Fruit fly (Drosophila melanogaster) whole organism, embryonic: Measurements from ENCODE around the gene b6.

ENCODE experiments used
- B-H1 ChIP-seq: fragments of 200-800 bp; sonication (Bioruptor generic); IDR thresholded peaks from 3 replicates; pipeline ENCODE4 v1.3.6; 2022; ENCODE audit warnings: missing biosample characterization, missing genetic modification characterization
- C15 ChIP-seq: fragments of 200-800 bp; sonication (Bioruptor generic); IDR thresholded peaks from 3 replicates; pipeline ENCODE4 v1.3.6; 2022; ENCODE audit warnings: missing biosample characterization, missing genetic modification characterization
- CG10979 ChIP-seq: fragments of 200-800 bp; sonication (Bioruptor generic); optimal IDR thresholded peaks from 2 replicates; lab custom pipeline; 2018; ENCODE audit warnings: missing biosample characterization, mild to moderate bottlenecking, missing genetic modification characterization, moderate library complexity
- CG11560 ChIP-seq: fragments of 200-800 bp; sonication (Bioruptor generic); IDR thresholded peaks from 3 replicates; pipeline ENCODE4 v1.3.6; 2022; ENCODE audit warnings: missing biosample characterization, missing genetic modification characterization
- CG12219 ChIP-seq: fragments of 200-800 bp; sonication (Bioruptor generic); optimal IDR thresholded peaks from 3 replicates; lab custom pipeline; 2018; ENCODE audit warnings: missing biosample characterization, mild to moderate bottlenecking, missing genetic modification characterization
- CG13287 ChIP-seq: fragments of 200-800 bp; sonication (Bioruptor generic); IDR thresholded peaks from 2 replicates; pipeline ENCODE4 v1.3.6; 2022; ENCODE audit warnings: missing biosample characterization, missing genetic modification characterization; ENCODE audit not compliant: partially characterized antibody
- CG13894 ChIP-seq: fragments of 200-800 bp; sonication (Bioruptor generic); optimal IDR thresholded peaks from 3 replicates; lab custom pipeline; 2018; ENCODE audit warnings: missing biosample characterization, mild to moderate bottlenecking, missing genetic modification characterization, moderate library complexity
- CG14965 ChIP-seq: fragments of 200-800 bp; sonication (Bioruptor generic); optimal IDR thresholded peaks from 2 replicates; lab custom pipeline; 2016; ENCODE audit warnings: missing biosample characterization, missing genetic modification characterization, borderline replicate concordance
- CG15269 ChIP-seq: fragments of 200-800 bp; sonication (Bioruptor generic); optimal IDR thresholded peaks from 2 replicates; lab custom pipeline; 2018; ENCODE audit warnings: missing biosample characterization, mild to moderate bottlenecking, missing genetic modification characterization, moderate library complexity
- CG1647 ChIP-seq: fragments of 200-800 bp; sonication (Bioruptor generic); optimal IDR thresholded peaks from 3 replicates; lab custom pipeline; 2016; ENCODE audit warnings: missing biosample characterization, missing genetic modification characterization
- CG16813 ChIP-seq: fragments of 200-800 bp; sonication (Bioruptor generic); IDR thresholded peaks from 3 replicates; pipeline ENCODE4 v1.3.6; 2022; ENCODE audit warnings: missing biosample characterization, missing genetic modification characterization; ENCODE audit not compliant: partially characterized antibody
- CG17385 ChIP-seq: fragments of 200-800 bp; sonication (Bioruptor generic); optimal IDR thresholded peaks from 3 replicates; lab custom pipeline; 2018; ENCODE audit warnings: missing biosample characterization, mild to moderate bottlenecking, missing genetic modification characterization
- CG2116 ChIP-seq: fragments of 200-800 bp; sonication (Bioruptor generic); optimal IDR thresholded peaks from 3 replicates; lab custom pipeline; 2018; ENCODE audit warnings: missing biosample characterization, mild to moderate bottlenecking, missing genetic modification characterization
- CG2889 ChIP-seq: fragments of 200-800 bp; sonication (Bioruptor generic); IDR thresholded peaks from 3 replicates; pipeline ENCODE4 v1.3.6; 2022; ENCODE audit warnings: missing biosample characterization, missing genetic modification characterization
- CG31441 ChIP-seq: fragments of 200-800 bp; sonication (Bioruptor generic); IDR thresholded peaks from 2 replicates; pipeline ENCODE4 v1.3.6; 2022; ENCODE audit warnings: missing biosample characterization, missing genetic modification characterization
- CG3726 ChIP-seq: fragments of 200-800 bp; sonication (Bioruptor generic); IDR thresholded peaks from 3 replicates; pipeline ENCODE4, ENCODE4 v1.3.6; 2022; ENCODE audit warnings: missing biosample characterization, missing genetic modification characterization
- CG3847 ChIP-seq: fragments of 200-800 bp; sonication (Bioruptor generic); IDR thresholded peaks from 2 replicates; pipeline ENCODE4 v1.3.6; 2022; ENCODE audit warnings: missing biosample characterization, missing genetic modification characterization
- CG4404 ChIP-seq: fragments of 200-800 bp; sonication (Bioruptor generic); IDR thresholded peaks from 2 replicates; pipeline ENCODE4 v1.3.6; 2022; ENCODE audit warnings: missing biosample characterization, missing genetic modification characterization
- CG7963 ChIP-seq: fragments of 200-800 bp; sonication (Bioruptor generic); IDR thresholded peaks from 3 replicates; pipeline ENCODE4 v1.3.6; 2022; ENCODE audit warnings: missing biosample characterization, missing genetic modification characterization; ENCODE audit not compliant: partially characterized antibody
- CG8924 ChIP-seq: fragments of 200-800 bp; optimal IDR thresholded peaks from 3 replicates; lab custom pipeline; 2019; ENCODE audit warnings: missing biosample characterization, mild to moderate bottlenecking, missing genetic modification characterization, moderate library complexity
- CHES-1-like ChIP-seq: fragments of 200-800 bp; sonication (Bioruptor generic); optimal IDR thresholded peaks from 2 replicates; lab custom pipeline; 2016; ENCODE audit warnings: missing biosample characterization, missing genetic modification characterization
- D19A ChIP-seq: fragments of 200-800 bp; optimal IDR thresholded peaks from 3 replicates; lab custom pipeline; 2019; ENCODE audit warnings: missing biosample characterization, mild to moderate bottlenecking, missing genetic modification characterization, moderate library complexity
- Dad ChIP-seq: fragments of 200-800 bp; sonication (Bioruptor generic); optimal IDR thresholded peaks from 3 replicates; lab custom pipeline; 2016; ENCODE audit warnings: missing biosample characterization, missing genetic modification characterization
- Dp ChIP-seq: fragments of 200-800 bp; sonication (Bioruptor generic); optimal IDR thresholded peaks from 2 replicates; lab custom pipeline; 2018; ENCODE audit warnings: missing biosample characterization, mild to moderate bottlenecking, missing genetic modification characterization, moderate library complexity
- Ets65A ChIP-seq: fragments of 200-800 bp; sonication (Bioruptor generic); peaks from one replicate; lab custom pipeline; 2016; ENCODE audit warnings: missing biosample characterization, missing genetic modification characterization
- HLH3B ChIP-seq: fragments of 200-800 bp; sonication (Bioruptor generic); IDR thresholded peaks from 2 replicates; pipeline ENCODE4 v1.3.6; 2022; ENCODE audit warnings: missing biosample characterization, missing genetic modification characterization
- Oaz ChIP-seq: fragments of 200-800 bp; sonication (Bioruptor generic); IDR thresholded peaks from 2 replicates; pipeline ENCODE4 v1.3.6; 2022; ENCODE audit warnings: missing biosample characterization, missing genetic modification characterization
- aop ChIP-seq: fragments of 200-800 bp; sonication (Bioruptor generic); IDR thresholded peaks from 2 replicates; pipeline ENCODE4 v1.3.6; 2022; ENCODE audit warnings: missing biosample characterization, missing genetic modification characterization
- ash1 ChIP-seq: fragments of 200-800 bp; sonication (Bioruptor generic); optimal IDR thresholded peaks from 2 replicates; lab custom pipeline; 2018; ENCODE audit warnings: missing biosample characterization, mild to moderate bottlenecking, missing genetic modification characterization
- bbx ChIP-seq: fragments of 200-800 bp; sonication (Bioruptor generic); IDR thresholded peaks from 2 replicates; pipeline ENCODE4 v1.3.6; 2022; ENCODE audit warnings: missing biosample characterization, missing genetic modification characterization; ENCODE audit not compliant: partially characterized antibody
- cg ChIP-seq: fragments of 200-800 bp; sonication (Bioruptor generic); optimal IDR thresholded peaks from 3 replicates; lab custom pipeline; 2019; ENCODE audit warnings: missing biosample characterization, mild to moderate bottlenecking, missing genetic modification characterization, moderate library complexity
- chm ChIP-seq: fragments of 200-800 bp; sonication (Bioruptor generic); IDR thresholded peaks from 2 replicates; pipeline ENCODE4 v1.3.6; 2022; ENCODE audit warnings: missing biosample characterization, missing genetic modification characterization
- ci ChIP-seq: fragments of 200-800 bp; sonication (Bioruptor generic); IDR thresholded peaks from 3 replicates; pipeline ENCODE4 v1.3.6; 2022; ENCODE audit warnings: missing biosample characterization, missing genetic modification characterization
- dan ChIP-seq: fragments of 200-800 bp; sonication (Bioruptor generic); IDR thresholded peaks from 2 replicates; pipeline ENCODE4 v1.3.6; 2022; ENCODE audit warnings: missing biosample characterization, missing genetic modification characterization
- fd64A ChIP-seq: fragments of 200-800 bp; sonication (Bioruptor generic); optimal IDR thresholded peaks from 3 replicates; lab custom pipeline; 2018; ENCODE audit warnings: missing biosample characterization, mild to moderate bottlenecking, missing genetic modification characterization
- gcm2 ChIP-seq: fragments of 200-800 bp; sonication (Bioruptor generic); optimal IDR thresholded peaks from 2 replicates; lab custom pipeline; 2016; ENCODE audit warnings: missing biosample characterization, missing genetic modification characterization
- inv ChIP-seq: fragments of 200-800 bp; sonication (Bioruptor generic); IDR thresholded peaks from 2 replicates; pipeline ENCODE4 v1.3.6; 2022; ENCODE audit warnings: missing biosample characterization, missing genetic modification characterization; ENCODE audit not compliant: partially characterized antibody
- kah ChIP-seq: fragments of 200-800 bp; sonication (Bioruptor generic); optimal IDR thresholded peaks from 2 replicates; lab custom pipeline; 2018; ENCODE audit warnings: missing biosample characterization, mild to moderate bottlenecking, missing genetic modification characterization
- lov ChIP-seq, 2 experiments: fragments of 200-800 bp in 1 of 2; fragments of >200 bp in 1 of 2; sonication (Bioruptor generic) in 1 of 2; IDR thresholded peaks in 1 of 2; optimal IDR thresholded peaks in 1 of 2; 2 replicates in 1 of 2; 3 replicates in 1 of 2; pipeline versions ENCODE4 v1.3.6 to Lab custom; 2017 to 2022; ENCODE audit warnings: missing biosample characterization in 1 of 2, missing genetic modification characterization in 1 of 2
- maf-S ChIP-seq: fragments of 200-800 bp; sonication (Bioruptor generic); optimal IDR thresholded peaks from 2 replicates; lab custom pipeline; 2016; ENCODE audit warnings: missing biosample characterization, missing genetic modification characterization
- nerfin-2 ChIP-seq: fragments of 200-800 bp; sonication (Bioruptor generic); IDR thresholded peaks from 2 replicates; pipeline ENCODE4 v1.3.6; 2022; ENCODE audit warnings: missing biosample characterization, missing genetic modification characterization; ENCODE audit not compliant: partially characterized antibody
- peb ChIP-seq: fragments of 200-800 bp; sonication (Bioruptor generic); IDR thresholded peaks from 2 replicates; pipeline ENCODE4 v1.3.6; 2022; ENCODE audit warnings: missing biosample characterization, missing genetic modification characterization
- sisA ChIP-seq: fragments of 200-800 bp; sonication (Bioruptor generic); IDR thresholded peaks from 2 replicates; pipeline ENCODE4 v1.3.6; 2022; ENCODE audit warnings: missing biosample characterization, missing genetic modification characterization
- trh ChIP-seq: fragments of 200-800 bp; sonication (Bioruptor generic); optimal IDR thresholded peaks from 2 replicates; lab custom pipeline; 2016; ENCODE audit warnings: missing biosample characterization, missing genetic modification characterization
- unpg ChIP-seq: fragments of 200-800 bp; sonication (Bioruptor generic); optimal IDR thresholded peaks from 3 replicates; lab custom pipeline; 2018; ENCODE audit warnings: missing biosample characterization, mild to moderate bottlenecking, missing genetic modification characterization, moderate library complexity
- wor ChIP-seq: fragments of 200-800 bp; sonication (Bioruptor generic); IDR thresholded peaks from 2 replicates; pipeline ENCODE4 v1.3.6; 2022; ENCODE audit warnings: missing biosample characterization, missing genetic modification characterization
- zen2 ChIP-seq: fragments of 200-800 bp; sonication (Bioruptor generic); IDR thresholded peaks from 3 replicates; pipeline ENCODE4 v1.3.6; 2022; ENCODE audit warnings: missing biosample characterization, missing genetic modification characterization; ENCODE audit not compliant: partially characterized antibody

The b6 gene

DNA sequence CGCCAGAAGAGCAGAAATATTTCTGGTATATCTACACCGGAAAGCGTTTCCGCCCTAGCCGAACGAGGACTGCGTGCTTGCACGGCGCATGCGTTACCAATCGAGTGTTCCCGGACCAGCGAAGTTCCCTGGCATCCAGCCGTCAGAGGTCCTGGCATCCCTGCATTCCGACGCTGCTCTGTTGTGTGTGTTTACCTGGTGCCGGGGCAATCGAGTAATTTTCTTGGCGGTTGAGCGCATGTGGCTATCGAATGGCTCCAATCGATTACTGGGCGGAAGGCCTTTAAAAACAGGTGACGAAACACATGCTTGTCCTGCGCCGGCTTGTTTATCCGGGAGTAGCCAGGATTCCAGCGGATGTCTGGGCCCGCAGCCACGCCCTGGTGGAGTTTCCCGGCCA lies 6.1 kb downstream of the b6 start, which contains the start of gene CG32809 (continued):
- no peak for TF ChIP-seq zen2
- TF ChIP-seq C15: no peak
- no peak for TF ChIP-seq B-H1 (GFP tag; lab: Robert Waterston, UW)
- no peak for TF ChIP-seq cg (GFP tag; lab: Kevin White, UChicago)
- TF ChIP-seq bbx (GFP tag; lab: Robert Waterston, UW): peak; percentile 43; the same call in 1 of the 2 replicates
- TF ChIP-seq fd64A: no peak
- TF ChIP-seq CG7963 (GFP tag; lab: Robert Waterston, UW): 0 out of 3 replicates have a peak, but pooled peaks have one; percentile 26
- no peak for TF ChIP-seq CG31441 (GFP tag; lab: Robert Waterston, UW)
- no peak for TF ChIP-seq aop (GFP tag; lab: Robert Waterston, UW)
- no peak for TF ChIP-seq lov (optimal IDR thresholded peaks at IDR 0.05; lab: Kevin White, UChicago)
- no peak for TF ChIP-seq lov (GFP tag; IDR thresholded peaks at IDR 0.05; lab: Robert Waterston, UW)
- no peak for TF ChIP-seq Oaz (GFP tag; lab: Robert Waterston, UW)
- TF ChIP-seq CG13894 (tag; lab: Kevin White, UChicago): no peak
- no peak for TF ChIP-seq chm (GFP tag; lab: Robert Waterston, UW)
- TF ChIP-seq CG10979 (tag; lab: Kevin White, UChicago): no peak
- peak; percentile 45 for TF ChIP-seq Dp (GFP tag; lab: Kevin White, UChicago)
- no peak for TF ChIP-seq CG4404 (GFP tag; lab: Robert Waterston, UW)
- no peak for TF ChIP-seq CG8924
- no peak for TF ChIP-seq unpg (GFP tag; lab: Kevin White, UChicago)
- no peak for TF ChIP-seq gcm2 (GFP tag; lab: Kevin White, UChicago)
- no peak for TF ChIP-seq ci
- no peak for TF ChIP-seq D19A (tag; lab: Kevin White, UChicago)
- no peak for TF ChIP-seq peb (GFP tag; lab: Robert Waterston, UW)
- TF ChIP-seq HLH3B (GFP tag; lab: Robert Waterston, UW): no peak
- no peak for TF ChIP-seq CG14965 (GFP tag; lab: Kevin White, UChicago)
- TF ChIP-seq CG15269 (tag; lab: Kevin White, UChicago): no peak
- TF ChIP-seq sisA: no peak
- peak; percentile 96 for TF ChIP-seq CG11560 (tag; lab: Robert Waterston, UW)
- TF ChIP-seq Dad (GFP tag; lab: Kevin White, UChicago): no peak
- TF ChIP-seq trh (GFP tag; lab: Kevin White, UChicago): no peak
- no peak for TF ChIP-seq inv
- TF ChIP-seq CG13287 (GFP tag; lab: Robert Waterston, UW): peak; percentile 17; the same call in 1 of the 2 replicates
- TF ChIP-seq wor (GFP tag; lab: Robert Waterston, UW): no peak
- no peak for TF ChIP-seq CHES-1-like (GFP tag; lab: Kevin White, UChicago)
- no peak for TF ChIP-seq ash1 (GFP tag; lab: Kevin White, UChicago)
- TF ChIP-seq CG12219: no peak
- TF ChIP-seq CG16813 (GFP tag; lab: Robert Waterston, UW): no peak
- TF ChIP-seq CG17385 (GFP tag; lab: Kevin White, UChicago): no peak
- peak; percentile 65 for TF ChIP-seq CG2116
- TF ChIP-seq dan (GFP tag; lab: Robert Waterston, UW): no peak
- no peak for TF ChIP-seq CG3847 (GFP tag; lab: Robert Waterston, UW)
- no peak for TF ChIP-seq maf-S
- TF ChIP-seq CG3726 (GFP tag; lab: Robert Waterston, UW): no peak
- peak; percentile 37 for TF ChIP-seq Ets65A (GFP tag; lab: Kevin White, UChicago)
- TF ChIP-seq CG1647 (GFP tag; lab: Kevin White, UChicago): no peak
- TF ChIP-seq nerfin-2 (GFP tag; lab: Robert Waterston, UW): no peak
- no peak for TF ChIP-seq kah
- no peak for TF ChIP-seq CG2889 (GFP tag; lab: Robert Waterston, UW)
- TF ChIP-seq, all 482 proteins: peak for 32
